Fruit fly (Drosophila melanogaster): ENCODE data around the gene RpS14b.
A peak's percentile ranks its signal among the peaks of the same experiment; 100 is the strongest.

RpS14b gene

dm6 chrX:7908239-7909068, 26.2 kb upstream of the RpS14b start, which contains the start of the genes dpr14 and spidey (continued):
- TF ChIP-seq topi (GFP tag; optimal IDR thresholded peaks at IDR 0.05) (peak; percentile 83), Eip93F (GFP tag; optimal IDR thresholded peaks at IDR 0.05) (peak; percentile 17), CG11294 (GFP tag; IDR thresholded peaks at IDR 0.05) (peak; percentile 75), OdsH (GFP tag; optimal IDR thresholded peaks at IDR 0.05) (peak; percentile 80), CG15336 (GFP tag; IDR thresholded peaks at IDR 0.05) (peak; percentile 85), vri (GFP tag; optimal IDR thresholded peaks at IDR 0.05) (peak; percentile 99), CG8319 (GFP tag; optimal IDR thresholded peaks at IDR 0.05) (peak; percentile 53), salr (GFP tag; optimal IDR thresholded peaks at IDR 0.05) (peak; percentile 57 to 64), CG1621 (tag; optimal IDR thresholded peaks at IDR 0.05) (peak; percentile 76), fd85E (GFP tag; optimal IDR thresholded peaks at IDR 0.05) (peak; percentile 21), CG6276 (GFP tag; optimal IDR thresholded peaks at IDR 0.05) (peak; percentile 81), CG34406 (GFP tag; optimal IDR thresholded peaks at IDR 0.05) (peak; percentile 73), Lpt (GFP tag; optimal IDR thresholded peaks at IDR 0.05) (peak; percentile 79), CG32006 (GFP tag; optimal IDR thresholded peaks at IDR 0.05) (peak; percentile 84), Ets96B (tag; optimal IDR thresholded peaks at IDR 0.05) (peak; percentile 79), lz (GFP tag; optimal IDR thresholded peaks at IDR 0.05) (peak; percentile 82), Ets21C (GFP tag; optimal IDR thresholded peaks at IDR 0.05) (peak; percentile 70), eg (GFP tag; IDR thresholded peaks at IDR 0.05) (peak; percentile 88), Sox15 (GFP tag; optimal IDR thresholded peaks at IDR 0.05) (peak; percentile 46), Hr4 (GFP tag; optimal IDR thresholded peaks at IDR 0.05) (peak; percentile 81), Sox102F (GFP tag; optimal IDR thresholded peaks at IDR 0.05) (peak; percentile 83), CG31627 (GFP tag; optimal IDR thresholded peaks at IDR 0.05) (peak; percentile 84), Smox (GFP tag; optimal IDR thresholded peaks at IDR 0.05) (no peak), svp (GFP tag) (peak; percentile 90), cyc (GFP tag; optimal IDR thresholded peaks at IDR 0.05) (peak; percentile 79), Hr39 (GFP tag; optimal IDR thresholded peaks at IDR 0.05) (peak; percentile 79), CG3919 (GFP tag; optimal IDR thresholded peaks at IDR 0.05) (peak; percentile 78), achi (GFP tag; optimal IDR thresholded peaks at IDR 0.05) (peak; percentile 75), ss (GFP tag; optimal IDR thresholded peaks at IDR 0.05) (peak; percentile 60 to 83), spab (GFP tag; optimal IDR thresholded peaks at IDR 0.05) (peak; percentile 65), CG9139 (GFP tag; optimal IDR thresholded peaks at IDR 0.05) (peak; percentile 60), fd59A (GFP tag; optimal IDR thresholded peaks at IDR 0.05) (peak; percentile 65), esn (GFP tag; optimal IDR thresholded peaks at IDR 0.05) (peak; percentile 77), Eip78C (GFP tag) (peak; percentile 96), Sox14 (GFP tag; optimal IDR thresholded peaks at IDR 0.05) (peak; percentile 84), Eip75B (GFP tag; optimal IDR thresholded peaks at IDR 0.05) (peak; percentile 84), CG6808 (GFP tag; optimal IDR thresholded peaks at IDR 0.05) (peak; percentile 74), CG7368 (GFP tag; optimal IDR thresholded peaks at IDR 0.05) (peak; percentile 66), CG10669 (GFP tag; optimal IDR thresholded peaks at IDR 0.05) (peak; percentile 75)

dm6 chrX:7909069-7909389, 25.7 kb upstream of the RpS14b start:
- TF ChIP-seq fd85E (GFP tag; optimal IDR thresholded peaks at IDR 0.05) = no peak
- TF ChIP-seq vri (GFP tag; optimal IDR thresholded peaks at IDR 0.05) = peak; percentile 88

- TF ChIP-seq CG31627 (GFP tag; optimal IDR thresholded peaks at IDR 0.05) = no peak
- TF ChIP-seq Eip78C (GFP tag) = peak; percentile 23
Observed at dm6 chrX:7909482-7909881, 25.2 kb upstream of the RpS14b start.
